Fruit fly (Drosophila melanogaster): ENCODE measurements around the gene CG10232.

Gene CG10232

DNA sequence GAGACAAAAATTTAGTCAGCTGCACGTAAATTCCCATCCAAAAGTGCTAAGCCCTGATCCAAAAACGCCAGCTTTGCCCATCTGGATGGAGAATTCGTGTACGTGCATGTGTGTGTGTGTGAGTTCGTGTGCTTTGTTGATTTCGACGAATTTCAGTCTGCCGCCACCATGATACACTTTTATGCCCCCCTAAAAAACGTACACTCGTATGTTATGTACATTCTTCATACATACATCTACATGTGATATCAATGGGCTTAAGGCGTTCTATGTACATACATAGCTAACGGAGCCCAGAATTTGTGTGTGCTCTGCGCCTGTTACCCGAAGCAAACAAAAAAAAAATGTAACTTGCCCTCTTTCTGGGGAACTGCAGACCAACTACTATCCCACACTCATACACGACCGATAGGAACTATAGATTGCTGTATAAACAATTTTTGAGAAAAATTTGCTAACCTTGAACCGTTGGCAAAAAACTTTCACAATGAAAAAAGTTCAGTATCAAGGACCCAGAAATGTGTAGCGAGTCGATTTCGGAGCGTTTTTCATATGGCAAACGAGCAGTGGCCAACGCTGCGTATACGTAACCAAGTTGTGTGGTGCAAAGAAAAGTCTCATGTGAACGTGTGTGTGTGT, 4.4 kb upstream of the CG10232 start:
- TF ChIP-seq CG12768 (GFP tag; optimal IDR thresholded peaks at IDR 0.05) (peak; percentile 32), CG33017 (tag; optimal IDR thresholded peaks at IDR 0.05) (no peak), cic (GFP tag; optimal IDR thresholded peaks at IDR 0.05) (no peak), kay (GFP tag; ENCODE audit: borderline replicate concordance) (no peak), CG7101 (tag; optimal IDR thresholded peaks at IDR 0.05) (no peak), Mnt (GFP tag; optimal IDR thresholded peaks at IDR 0.05) (no peak)

DNA sequence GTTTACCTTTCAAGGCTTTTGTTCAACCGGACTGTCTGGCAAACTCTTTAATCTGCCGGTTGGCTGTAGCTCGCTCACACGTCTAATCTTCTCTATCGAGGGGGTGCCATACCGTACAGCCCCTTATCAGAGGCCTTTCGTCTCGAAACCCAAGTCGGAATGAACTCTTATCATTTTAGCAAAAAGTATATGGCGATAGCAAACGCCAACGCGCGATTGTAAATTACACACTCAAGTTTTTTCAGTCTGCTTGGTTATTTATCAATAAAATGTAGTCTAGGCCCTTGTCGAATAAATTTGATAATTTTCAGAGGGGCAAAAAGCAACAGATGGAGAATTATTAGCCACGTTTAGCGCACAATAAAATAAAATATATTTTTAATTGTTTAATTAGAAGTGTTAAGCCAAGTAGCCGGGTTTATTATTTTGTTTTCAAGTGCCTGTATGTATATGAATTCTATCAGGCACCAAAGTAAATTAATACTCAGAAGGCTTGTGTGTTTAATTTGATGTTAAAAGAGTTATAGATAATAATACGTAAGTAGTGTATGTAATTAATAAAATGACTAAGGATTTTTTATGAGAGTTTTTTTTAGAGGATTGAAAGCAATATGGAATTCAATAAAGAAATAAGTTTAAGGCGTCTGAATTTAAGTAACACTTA, 3.5 kb upstream of the CG10232 start:
- TF ChIP-seq cic (GFP tag; optimal IDR thresholded peaks at IDR 0.05) (peak; percentile 90), CG33017 (tag; optimal IDR thresholded peaks at IDR 0.05) (peak; percentile 24), CG7101 (tag; optimal IDR thresholded peaks at IDR 0.05) (no peak), cnc (optimal IDR thresholded peaks at IDR 0.05) (peak in 1 of 2 experiments; percentile 16), Clk (GFP tag; optimal IDR thresholded peaks at IDR 0.05) (no peak), CG12768 (GFP tag; optimal IDR thresholded peaks at IDR 0.05) (peak; percentile 18), Mnt (GFP tag; optimal IDR thresholded peaks at IDR 0.05) (peak; percentile 34)

DNA sequence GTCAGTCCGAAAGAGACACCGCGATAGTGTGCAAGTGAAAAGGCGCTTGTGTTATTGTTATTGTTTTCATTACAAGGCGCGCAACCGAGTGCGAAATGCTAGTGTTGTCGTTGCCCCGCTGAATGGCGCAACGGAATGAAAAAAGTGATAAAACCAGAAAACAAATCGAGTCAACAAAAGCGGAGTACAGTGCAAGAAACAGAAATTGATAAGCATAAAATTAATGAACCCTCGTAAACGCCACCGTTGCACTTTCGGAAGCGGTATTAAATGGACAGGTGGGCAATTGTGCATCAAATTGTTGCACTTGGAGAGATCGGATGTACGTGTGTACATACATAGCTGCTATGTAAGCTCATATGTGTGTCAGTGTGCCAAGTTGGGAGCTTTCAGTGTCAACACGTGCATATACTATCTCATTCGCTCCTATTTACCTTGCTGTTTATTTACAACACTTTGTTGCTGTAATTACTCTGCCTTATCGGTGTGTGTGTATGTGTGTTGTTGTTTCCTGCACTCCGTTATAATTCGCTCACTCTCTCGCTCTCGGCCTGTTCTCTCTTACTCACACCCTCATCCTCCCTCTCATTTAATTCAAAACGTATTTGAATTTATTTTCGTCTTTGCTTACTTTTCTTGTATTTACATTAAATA, 2.1 kb upstream of the CG10232 start:
- TF ChIP-seq toe (GFP tag; optimal IDR thresholded peaks at IDR 0.05) (peak; percentile 54), Clk (GFP tag; optimal IDR thresholded peaks at IDR 0.05) (peak; percentile 81), CG11617 (GFP tag; optimal IDR thresholded peaks at IDR 0.05) (peak; percentile 79), CG1620 (GFP tag; optimal IDR thresholded peaks at IDR 0.05) (no peak), Crg-1 (GFP tag; optimal IDR thresholded peaks at IDR 0.05) (peak; percentile 92), kay (GFP tag; ENCODE audit: borderline replicate concordance) (peak; percentile 98), CG14711 (tag; optimal IDR thresholded peaks at IDR 0.05) (no peak), CG33017 (tag; optimal IDR thresholded peaks at IDR 0.05) (peak; percentile 72), CG12768 (GFP tag; optimal IDR thresholded peaks at IDR 0.05) (peak; percentile 55), Hr96 (GFP tag; optimal IDR thresholded peaks at IDR 0.05) (peak; percentile 65), bab1 (GFP tag; optimal IDR thresholded peaks at IDR 0.05) (peak; percentile 4), cic (GFP tag; optimal IDR thresholded peaks at IDR 0.05) (peak; percentile 99), tj (GFP tag; optimal IDR thresholded peaks at IDR 0.05) (peak; percentile 88), CG7101 (tag; optimal IDR thresholded peaks at IDR 0.05) (peak; percentile 77), CG7045 (GFP tag; optimal IDR thresholded peaks at IDR 0.05) (peak; percentile 80), ovo (GFP tag; optimal IDR thresholded peaks at IDR 0.05) (peak; percentile 94), pad (GFP tag; optimal IDR thresholded peaks at IDR 0.05) (peak; percentile 89), cnc (optimal IDR thresholded peaks at IDR 0.05) (no peak), Mnt (GFP tag; optimal IDR thresholded peaks at IDR 0.05) (peak; percentile 91), CG5204 (GFP tag; optimal IDR thresholded peaks at IDR 0.05) (peak; percentile 11)

DNA sequence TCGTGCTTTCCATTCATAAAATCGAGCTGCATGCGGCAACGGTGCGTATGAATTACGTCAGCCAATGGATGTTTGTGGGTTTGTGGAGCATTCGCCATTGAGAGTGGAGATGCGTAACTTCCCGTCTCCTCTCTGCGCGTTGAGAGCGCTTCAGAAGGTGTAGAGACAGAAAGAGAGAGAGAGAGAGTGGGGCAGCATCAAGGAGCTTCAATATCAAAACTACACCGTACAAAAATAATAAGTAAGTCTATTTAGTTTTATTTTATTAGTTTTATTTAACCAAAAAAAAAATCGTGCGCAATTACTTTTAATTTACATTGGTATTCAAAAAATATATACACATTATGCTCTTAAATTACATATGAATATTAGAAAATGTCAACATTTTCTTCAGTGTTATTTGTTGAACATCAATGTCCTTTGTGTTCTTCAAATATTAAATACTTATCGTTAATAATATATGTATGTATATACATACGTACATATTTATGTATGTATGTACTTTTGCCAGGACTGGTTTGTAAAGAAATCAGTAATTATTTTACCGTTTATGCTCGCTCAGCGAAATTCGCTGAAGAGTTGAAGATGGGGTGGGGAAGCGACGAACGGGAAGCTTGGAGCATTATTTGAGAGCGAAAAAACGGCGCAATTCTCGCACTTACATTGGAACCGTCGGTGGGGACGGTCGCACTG, 1.4 kb upstream of the CG10232 start, which contains the start of gene CG10365:
TSS of gene CG10365 (plus strand) at position 652 of the 693 bp plus-strand sequence.
- TF ChIP-seq Hr96 (GFP tag; optimal IDR thresholded peaks at IDR 0.05) (no peak), pad (GFP tag; optimal IDR thresholded peaks at IDR 0.05) (peak; percentile 98), CG33017 (tag; optimal IDR thresholded peaks at IDR 0.05) (peak; percentile 83), CG5204 (GFP tag; optimal IDR thresholded peaks at IDR 0.05) (peak; percentile 27), Mnt (GFP tag; optimal IDR thresholded peaks at IDR 0.05) (no peak), CG14711 (tag; optimal IDR thresholded peaks at IDR 0.05) (peak; percentile 83), cnc (optimal IDR thresholded peaks at IDR 0.05) (no peak), cic (GFP tag; optimal IDR thresholded peaks at IDR 0.05) (no peak), tj (GFP tag; optimal IDR thresholded peaks at IDR 0.05) (peak; percentile 98), CG7101 (tag; optimal IDR thresholded peaks at IDR 0.05) (peak; percentile 78), CG12768 (GFP tag; optimal IDR thresholded peaks at IDR 0.05) (no peak), CG11617 (GFP tag; optimal IDR thresholded peaks at IDR 0.05) (no peak), ovo (GFP tag; optimal IDR thresholded peaks at IDR 0.05) (no peak), kay (GFP tag; ENCODE audit: borderline replicate concordance) (peak; percentile 81), CG7045 (GFP tag; optimal IDR thresholded peaks at IDR 0.05) (peak; percentile 73)

DNA sequence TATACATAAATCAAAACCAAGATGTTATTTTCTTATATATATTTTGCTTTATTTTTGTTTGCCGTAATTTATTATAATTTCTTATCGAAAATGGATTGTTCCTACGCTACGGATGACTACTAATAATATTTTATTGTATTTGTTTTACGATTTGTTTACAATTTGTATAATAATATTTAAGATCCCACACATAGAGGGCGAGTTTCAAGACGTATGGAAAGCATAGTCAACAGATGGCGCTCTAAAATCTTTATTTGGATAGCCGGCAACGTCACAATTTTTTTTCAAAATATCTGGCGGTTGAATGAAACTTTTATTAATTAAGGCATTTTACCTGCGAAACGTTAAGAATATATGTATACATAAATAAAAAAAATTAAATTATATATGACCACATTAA, 511 bp upstream of the CG10232 start:
- peak; percentile 83 for TF ChIP-seq kay (GFP tag; ENCODE audit: borderline replicate concordance)
- TF ChIP-seq CG12768 (GFP tag; optimal IDR thresholded peaks at IDR 0.05), result no peak
- TF ChIP-seq Mnt (GFP tag; optimal IDR thresholded peaks at IDR 0.05), result peak; percentile 35
- TF ChIP-seq CG1620 (GFP tag; optimal IDR thresholded peaks at IDR 0.05), result peak; percentile 60
- TF ChIP-seq pad (GFP tag; optimal IDR thresholded peaks at IDR 0.05), result no peak
- TF ChIP-seq toe (GFP tag; optimal IDR thresholded peaks at IDR 0.05), result peak; percentile 58
- TF ChIP-seq Hr96 (GFP tag; optimal IDR thresholded peaks at IDR 0.05), result peak; percentile 36
- TF ChIP-seq CG11617 (GFP tag; optimal IDR thresholded peaks at IDR 0.05), result no peak
- no peak for TF ChIP-seq CG14711 (tag; optimal IDR thresholded peaks at IDR 0.05)
- TF ChIP-seq tj (GFP tag; optimal IDR thresholded peaks at IDR 0.05), result no peak
- TF ChIP-seq CG7045 (GFP tag; optimal IDR thresholded peaks at IDR 0.05), result peak; percentile 30
- peak; percentile 35 for TF ChIP-seq Crg-1 (GFP tag; optimal IDR thresholded peaks at IDR 0.05)
- TF ChIP-seq CG7101 (tag; optimal IDR thresholded peaks at IDR 0.05), result peak; percentile 58
- peak; percentile 25 for TF ChIP-seq cic (GFP tag; optimal IDR thresholded peaks at IDR 0.05)
- peak; percentile 78 for TF ChIP-seq bab1 (GFP tag; optimal IDR thresholded peaks at IDR 0.05)
- TF ChIP-seq CG33017 (tag; optimal IDR thresholded peaks at IDR 0.05), result peak; percentile 12
- no peak for TF ChIP-seq Clk (GFP tag; optimal IDR thresholded peaks at IDR 0.05)
- no peak for TF ChIP-seq cnc (optimal IDR thresholded peaks at IDR 0.05)

Measured in whole organism, adult.